Worm (Caenorhabditis elegans) whole organism, L2 larva: ENCODE data around the gene grl-18.

Experiments
- C34F6.9 ChIP-seq: fragments of 150-350 bp; optimal IDR thresholded peaks from 2 replicates; lab custom pipeline; 2014; ENCODE audit warnings: missing biosample characterization, missing genetic modification characterization
- F13H6.1 ChIP-seq: sonication (generic microtip); optimal IDR thresholded peaks from 2 replicates; lab custom pipeline; 2016; ENCODE audit warnings: missing genetic modification characterization, missing compliant biosample characterization
- R02D3.7 ChIP-seq: fragments of 150-350 bp; optimal IDR thresholded peaks from 2 replicates; lab custom pipeline; 2014; ENCODE audit warnings: missing biosample characterization, missing genetic modification characterization
- Y55F3AM.14 ChIP-seq: fragments of 200-800 bp; sonication (Bioruptor generic); optimal IDR thresholded peaks from 2 replicates; lab custom pipeline; 2018; ENCODE audit warnings: mild to moderate bottlenecking, missing genetic modification characterization, missing compliant biosample characterization
- alr-1 ChIP-seq: fragments of 150-350 bp; optimal IDR thresholded peaks from 2 replicates; lab custom pipeline; 2014; ENCODE audit warnings: missing biosample characterization, missing genetic modification characterization
- aly-2 ChIP-seq: fragments of 150-350 bp; optimal IDR thresholded peaks from 2 replicates; lab custom pipeline; 2014; ENCODE audit warnings: missing biosample characterization, missing genetic modification characterization
- ama-1 ChIP-seq: fragments of 150-350 bp; optimal IDR thresholded peaks from 2 replicates; lab custom pipeline; 2018; ENCODE audit warnings: inconsistent platforms
- ceh-82 ChIP-seq: fragments of 150-350 bp; optimal IDR thresholded peaks from 2 replicates; lab custom pipeline; 2014; ENCODE audit warnings: missing biosample characterization, missing genetic modification characterization
- dmd-4 ChIP-seq: sonication (generic microtip); optimal IDR thresholded peaks from 2 replicates; lab custom pipeline; 2017; ENCODE audit warnings: missing biosample characterization, missing genetic modification characterization
- egl-27 ChIP-seq: sonication (generic microtip); optimal IDR thresholded peaks from 3 replicates; lab custom pipeline; 2017; ENCODE audit warnings: missing biosample characterization, missing genetic modification reagents, missing genetic modification characterization
- elt-1 ChIP-seq: fragments of 150-350 bp; optimal IDR thresholded peaks from 2 replicates; lab custom pipeline; 2014; ENCODE audit warnings: missing biosample characterization, missing genetic modification characterization
- elt-3 ChIP-seq: sonication (generic microtip); optimal IDR thresholded peaks from 2 replicates; lab custom pipeline; 2017; ENCODE audit warnings: missing biosample characterization, missing genetic modification characterization
- lin-11 ChIP-seq: fragments of 150-350 bp; sonication (generic microtip); optimal IDR thresholded peaks from 2 replicates; lab custom pipeline; 2014; ENCODE audit warnings: missing biosample characterization, missing genetic modification characterization, inconsistent platforms, mixed read lengths
- lin-13 ChIP-seq: fragments of 150-350 bp; optimal IDR thresholded peaks from 2 replicates; lab custom pipeline; 2014; ENCODE audit warnings: missing biosample characterization, missing genetic modification reagents, missing genetic modification characterization
- lsy-2 ChIP-seq, 2 experiments: fragments of 150-350 bp in 1 of 2; sonication (generic microtip) in 1 of 2; optimal IDR thresholded peaks; 2 replicates each; lab custom pipeline; 2014 to 2017; ENCODE audit warnings: missing biosample characterization in 2 of 2, missing genetic modification characterization in 2 of 2
- mab-5 ChIP-seq: fragments of 150-350 bp; optimal IDR thresholded peaks from 2 replicates; lab custom pipeline; 2014; ENCODE audit warnings: missing biosample characterization, missing genetic modification characterization
- mbf-1 ChIP-seq: sonication (generic microtip); optimal IDR thresholded peaks from 2 replicates; lab custom pipeline; 2017; ENCODE audit warnings: missing biosample characterization, missing genetic modification characterization
- mdl-1 ChIP-seq, 2 experiments: fragments of 150-350 bp in 1 of 2; sonication (generic microtip) in 1 of 2; optimal IDR thresholded peaks; 2 replicates each; lab custom pipeline; 2017; ENCODE audit warnings: missing biosample characterization in 2 of 2, missing genetic modification characterization in 2 of 2
- nhr-10 ChIP-seq: sonication (generic microtip); optimal IDR thresholded peaks from 2 replicates; lab custom pipeline; 2017; ENCODE audit warnings: missing biosample characterization, missing genetic modification characterization
- nhr-21 ChIP-seq: fragments of 150-350 bp; optimal IDR thresholded peaks from 2 replicates; lab custom pipeline; 2014; ENCODE audit warnings: missing biosample characterization, missing genetic modification characterization
- nhr-23 ChIP-seq: fragments of 150-350 bp; optimal IDR thresholded peaks from 2 replicates; lab custom pipeline; 2014; ENCODE audit warnings: missing biosample characterization, missing genetic modification reagents, missing genetic modification characterization
- nhr-237 ChIP-seq: fragments of 150-350 bp; optimal IDR thresholded peaks from 2 replicates; lab custom pipeline; 2014; ENCODE audit warnings: missing biosample characterization, missing genetic modification characterization
- nhr-25 ChIP-seq: fragments of 150-350 bp; sonication (generic microtip); optimal IDR thresholded peaks from 3 replicates; lab custom pipeline; 2014; ENCODE audit warnings: missing biosample characterization, missing genetic modification characterization
- nhr-6 ChIP-seq: fragments of 150-350 bp; optimal IDR thresholded peaks from 2 replicates; lab custom pipeline; 2014; ENCODE audit warnings: missing biosample characterization, missing genetic modification characterization
- nhr-77 ChIP-seq: fragments of 150-350 bp; optimal IDR thresholded peaks from 2 replicates; lab custom pipeline; 2014; ENCODE audit warnings: missing biosample characterization, missing genetic modification characterization
- peb-1 ChIP-seq: fragments of 150-350 bp; optimal IDR thresholded peaks from 2 replicates; lab custom pipeline; 2014; ENCODE audit warnings: missing biosample characterization, missing genetic modification characterization
- sma-3 ChIP-seq: sonication (generic microtip); optimal IDR thresholded peaks from 2 replicates; lab custom pipeline; 2016; ENCODE audit warnings: missing genetic modification reagents, missing genetic modification characterization, missing compliant biosample characterization
- sma-9 ChIP-seq, 2 experiments: fragments of 150-350 bp in 1 of 2; sonication (generic microtip) in 1 of 2; optimal IDR thresholded peaks; 2 replicates each; lab custom pipeline; 2014 to 2016; ENCODE audit warnings: missing genetic modification characterization in 2 of 2, mild to moderate bottlenecking in 1 of 2, missing biosample characterization in 1 of 2, missing compliant biosample characterization in 1 of 2, missing genetic modification reagents in 1 of 2, moderate library complexity in 1 of 2
- snpc-4 ChIP-seq: fragments of 150-350 bp; optimal IDR thresholded peaks from 2 replicates; lab custom pipeline; 2014; ENCODE audit warnings: missing biosample characterization, missing genetic modification characterization
- unc-39 ChIP-seq: fragments of 150-350 bp; optimal IDR thresholded peaks from 2 replicates; lab custom pipeline; 2014; ENCODE audit warnings: missing biosample characterization, missing genetic modification characterization
- zag-1 ChIP-seq: fragments of 150-350 bp; optimal IDR thresholded peaks from 2 replicates; lab custom pipeline; 2014; ENCODE audit warnings: missing biosample characterization, missing genetic modification characterization
- ztf-1 ChIP-seq: fragments of 200-800 bp; sonication (Bioruptor generic); conservative IDR thresholded peaks from 2 replicates; pipeline ENCODE4 v1.3.6; 2022; ENCODE audit warnings: missing genetic modification characterization, missing compliant biosample characterization
- ztf-4 ChIP-seq: fragments of 150-350 bp; optimal IDR thresholded peaks from 2 replicates; lab custom pipeline; 2014; ENCODE audit warnings: missing biosample characterization, missing genetic modification characterization

grl-18 gene

DNA sequence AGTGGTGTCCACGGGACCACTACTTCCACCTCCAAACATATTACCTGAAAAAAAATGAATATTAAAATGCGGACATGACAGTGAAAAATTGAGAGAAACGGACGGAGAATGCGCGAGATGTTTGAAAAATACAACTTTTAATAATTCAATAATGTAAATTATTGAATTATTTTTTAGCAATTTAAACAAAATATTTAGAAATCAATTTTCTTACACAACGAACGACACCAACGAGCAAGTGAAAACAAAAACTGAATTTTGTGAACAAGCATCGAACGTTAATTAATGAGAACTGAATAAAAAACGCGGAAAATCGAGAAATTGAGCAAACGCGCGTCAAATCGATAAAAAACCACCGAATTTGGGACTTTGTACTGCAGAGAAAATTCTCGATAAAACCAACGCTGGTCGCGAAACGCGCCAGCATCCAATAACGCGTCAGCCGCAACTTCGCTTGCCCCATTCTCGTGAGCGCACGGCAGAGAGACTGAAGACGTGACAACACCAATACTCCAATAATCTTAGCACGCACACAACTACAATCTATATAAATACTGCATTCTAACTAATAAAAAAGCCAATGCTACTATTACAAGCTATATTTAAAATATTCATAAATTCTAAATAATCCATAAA is 16.3 kb upstream of the grl-18 start, which contains the start of the genes dnj-19 and nhr-47 (continued):
- no peak for TF ChIP-seq mbf-1 (tag; lab: Kevin White, UChicago)
- peak in 1 of 2 experiments; percentile 68 for TF ChIP-seq mdl-1 (tag; optimal IDR thresholded peaks at IDR 0.05; lab: Kevin White, UChicago)
- peak; percentile 81 for TF ChIP-seq nhr-21 (tag; lab: Kevin White, UChicago)
- TF ChIP-seq snpc-4 (tag; lab: Kevin White, UChicago), result peak; percentile 74
- peak; percentile 56 for TF ChIP-seq nhr-6 (tag; lab: Kevin White, UChicago)
- no peak for TF ChIP-seq ztf-1 (GFP tag; lab: Robert Waterston, UW)
- TF ChIP-seq mab-5 (tag; lab: Kevin White, UChicago), result peak; percentile 86
- TF ChIP-seq aly-2 (tag; lab: Kevin White, UChicago), result no peak
- TF ChIP-seq nhr-77 (tag; lab: Kevin White, UChicago), result no peak
- no peak for TF ChIP-seq dmd-4 (tag; lab: Kevin White, UChicago)
- TF ChIP-seq nhr-237, result peak; percentile 7
- peak; percentile 91 for TF ChIP-seq sma-9 (GFP tag; optimal IDR thresholded peaks at IDR 0.05; lab: Kevin White, UChicago)
- TF ChIP-seq sma-9 (tag; optimal IDR thresholded peaks at IDR 0.05; lab: Kevin White, UChicago), result no peak
- no peak for TF ChIP-seq elt-1 (tag; lab: Kevin White, UChicago)

DNA sequence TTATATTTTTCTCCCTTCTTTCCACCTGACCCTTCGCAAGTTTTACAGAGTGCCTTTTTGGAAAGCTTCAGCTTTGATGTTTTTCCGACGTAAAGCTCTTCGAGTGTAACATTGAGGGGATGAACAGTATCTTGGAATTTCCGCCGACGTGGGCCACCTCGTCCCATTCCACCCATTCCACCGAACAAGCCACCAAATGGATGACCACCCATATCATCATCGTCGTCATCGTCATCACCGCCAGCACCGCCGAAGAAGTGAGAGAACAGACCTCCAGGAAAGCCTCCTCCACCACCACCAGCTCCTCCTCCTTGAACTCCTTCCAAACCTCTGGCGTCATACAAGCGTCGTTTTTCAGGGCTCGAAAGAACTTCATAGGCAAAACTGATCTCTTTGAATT is 15.6 kb upstream of the grl-18 start:
- TF ChIP-seq nhr-6 (tag; lab: Kevin White, UChicago) (no peak), peb-1 (no peak), ceh-82 (no peak), elt-3 (tag; lab: Kevin White, UChicago) (no peak), mab-5 (tag; lab: Kevin White, UChicago) (no peak), sma-3 (GFP tag; lab: Kevin White, UChicago) (no peak), F13H6.1 (tag; lab: Kevin White, UChicago) (no peak), lsy-2 (tag; optimal IDR thresholded peaks at IDR 0.05; lab: Kevin White, UChicago) (no peak), egl-27 (tag; lab: Kevin White, UChicago) (no peak), ztf-1 (GFP tag; lab: Robert Waterston, UW) (no peak), snpc-4 (tag; lab: Kevin White, UChicago) (no peak), ztf-4 (tag; lab: Kevin White, UChicago) (no peak), lin-11 (tag; lab: Kevin White, UChicago) (no peak), nhr-25 (tag; lab: Kevin White, UChicago) (no peak), nhr-23 (no peak), nhr-21 (tag; lab: Kevin White, UChicago) (no peak), mdl-1 (tag; optimal IDR thresholded peaks at IDR 0.05; lab: Kevin White, UChicago) (no peak), unc-39 (tag; lab: Kevin White, UChicago) (no peak), elt-1 (tag; lab: Kevin White, UChicago) (no peak), C34F6.9 (tag; lab: Kevin White, UChicago) (no peak)

DNA sequence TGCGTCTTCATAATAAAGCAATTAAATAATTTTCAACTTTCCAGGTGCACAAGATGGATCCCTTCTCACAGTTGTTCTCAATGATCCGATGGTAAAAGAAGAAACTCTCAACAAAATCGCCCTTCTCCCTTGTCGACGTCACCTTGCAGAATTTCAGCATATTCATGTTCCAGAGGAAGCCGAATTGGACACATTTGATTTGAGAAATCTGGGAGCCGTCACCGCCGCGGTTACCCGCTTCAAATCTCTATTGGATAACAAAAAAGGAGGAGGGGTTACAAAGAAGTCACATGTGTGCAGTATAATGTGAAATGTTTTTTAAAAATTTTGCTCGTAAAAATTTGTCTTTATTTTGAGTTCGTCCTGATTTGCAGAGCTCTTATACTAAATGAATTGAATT is 14.0 kb upstream of the grl-18 start:
- peak; percentile 6 for TF ChIP-seq sma-3 (GFP tag; lab: Kevin White, UChicago)
- TF ChIP-seq lin-11 (tag; lab: Kevin White, UChicago), result no peak
- peak; percentile 29 for TF ChIP-seq ama-1

DNA sequence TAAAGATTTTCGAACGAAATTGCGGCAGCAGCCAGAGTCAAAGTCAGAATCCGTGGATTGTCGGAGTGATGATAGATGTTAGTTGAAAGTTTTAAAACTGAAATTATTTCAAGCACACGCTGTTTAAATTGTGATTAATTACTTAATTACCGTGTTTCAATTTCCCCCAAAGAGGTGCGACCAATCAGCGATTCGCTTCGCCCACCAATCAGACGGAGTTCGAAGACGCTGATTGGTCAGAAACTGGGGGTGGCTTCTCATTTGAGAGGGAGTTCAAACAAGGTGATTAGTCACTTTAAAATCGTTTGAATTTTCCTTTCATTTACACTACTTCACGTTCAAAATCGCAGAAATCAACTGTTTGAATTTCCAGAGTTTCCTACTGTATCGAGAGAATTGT is 10.8 kb upstream of the grl-18 start:
- TF ChIP-seq ama-1 (no peak), elt-1 (tag; lab: Kevin White, UChicago) (no peak), ztf-1 (GFP tag; lab: Robert Waterston, UW) (no peak), F13H6.1 (tag; lab: Kevin White, UChicago) (no peak), R02D3.7 (no peak), zag-1 (tag; lab: Kevin White, UChicago) (no peak)

DNA sequence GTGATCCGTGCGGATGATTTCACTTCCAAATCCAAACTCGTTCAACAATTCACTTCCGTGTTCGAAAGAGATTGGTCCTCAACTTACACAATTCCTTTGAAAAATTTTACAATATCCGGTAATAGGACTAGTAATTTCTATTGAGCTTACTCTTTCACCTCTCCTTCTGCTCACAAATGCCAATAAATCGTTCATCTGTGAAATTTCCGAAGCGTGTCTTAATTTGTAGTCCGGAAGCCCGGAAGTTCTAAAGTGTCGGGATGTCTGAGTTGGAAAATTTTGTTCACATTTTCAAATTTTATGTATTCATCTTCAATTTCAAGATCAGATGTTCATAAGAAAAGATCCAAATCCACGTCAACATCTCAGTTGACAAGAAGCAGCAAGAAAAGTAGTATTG is 4.8 kb upstream of the grl-18 start, which contains the start of gene T05C3.2:
TSS of gene T05C3.2 (plus strand) at position 301 of the 400 bp plus-strand sequence.
- TF ChIP-seq egl-27 (tag; lab: Kevin White, UChicago) (no peak), snpc-4 (tag; lab: Kevin White, UChicago) (no peak), alr-1 (tag; lab: Kevin White, UChicago) (no peak), dmd-4 (tag; lab: Kevin White, UChicago) (no peak), ama-1 (no peak), mdl-1 (tag; optimal IDR thresholded peaks at IDR 0.05; lab: Kevin White, UChicago) (no peak), nhr-23 (no peak), lin-13 (GFP tag; lab: Kevin White, UChicago) (no peak), lsy-2 (tag; optimal IDR thresholded peaks at IDR 0.05; lab: Kevin White, UChicago) (no peak), nhr-10 (no peak), sma-9 (GFP tag; optimal IDR thresholded peaks at IDR 0.05; lab: Kevin White, UChicago) (no peak), sma-9 (tag; optimal IDR thresholded peaks at IDR 0.05; lab: Kevin White, UChicago) (no peak), Y55F3AM.14 (no peak), C34F6.9 (tag; lab: Kevin White, UChicago) (no peak)
